Fruit fly (Drosophila melanogaster) S2 (cell line): Measurements from ENCODE around the gene CG3699.

ENCODE experiments used
- CG8478 ChIP-seq: fragments of >200 bp; optimal IDR thresholded peaks from 2 replicates; lab custom pipeline; 2018
- CTCF ChIP-seq, 2 experiments: fragments of >200 bp; optimal IDR thresholded peaks; 2 replicates each; lab custom pipeline; 2018

The CG3699 gene

DNA sequence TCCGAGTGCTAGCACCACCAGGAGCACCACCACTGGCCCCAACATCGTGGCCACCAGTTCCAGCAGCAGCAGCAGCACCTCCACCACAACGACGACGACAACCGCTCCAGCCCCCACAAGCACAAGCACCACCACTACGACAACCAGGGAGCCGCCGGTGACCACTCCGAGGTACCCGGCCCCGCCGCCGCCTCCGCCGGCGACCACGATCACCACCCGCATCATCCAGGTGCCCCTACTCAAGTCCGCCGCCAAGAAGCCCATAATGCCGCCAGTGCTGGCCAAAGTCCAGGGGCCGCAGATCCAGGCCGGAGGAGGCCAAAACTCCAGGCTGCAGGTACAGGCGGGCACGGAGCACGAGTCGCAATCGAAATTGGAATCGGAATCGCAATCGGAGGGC, 13.3 kb downstream of the CG3699 start:
- TF ChIP-seq CTCF (optimal IDR thresholded peaks at IDR 0.05; lab: Kevin White, UChicago) (no peak), CG8478 (lab: Kevin White, UChicago) (no peak)

DNA sequence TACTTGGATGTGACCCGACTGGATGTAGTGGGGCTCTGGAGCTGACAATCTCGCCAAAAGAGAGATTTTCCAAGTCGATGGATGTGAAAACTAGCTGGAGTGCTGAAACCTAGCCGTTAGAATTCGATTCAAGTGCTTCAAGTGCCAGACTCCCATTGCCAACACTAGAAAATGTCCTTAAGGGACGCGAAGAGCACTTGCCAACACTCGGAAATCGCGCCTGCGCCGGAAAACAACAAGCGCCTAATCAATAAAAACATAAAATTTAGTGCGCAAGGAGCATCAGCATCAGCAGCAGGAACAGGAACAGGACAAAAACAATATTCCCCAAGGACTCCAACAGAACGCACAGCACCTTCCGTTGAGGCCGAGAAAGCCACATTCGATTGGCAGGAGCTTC, 14.4 kb downstream of the CG3699 start:
- no peak for TF ChIP-seq CG8478 (lab: Kevin White, UChicago)
- no peak for TF ChIP-seq CTCF (optimal IDR thresholded peaks at IDR 0.05; lab: Kevin White, UChicago)

DNA sequence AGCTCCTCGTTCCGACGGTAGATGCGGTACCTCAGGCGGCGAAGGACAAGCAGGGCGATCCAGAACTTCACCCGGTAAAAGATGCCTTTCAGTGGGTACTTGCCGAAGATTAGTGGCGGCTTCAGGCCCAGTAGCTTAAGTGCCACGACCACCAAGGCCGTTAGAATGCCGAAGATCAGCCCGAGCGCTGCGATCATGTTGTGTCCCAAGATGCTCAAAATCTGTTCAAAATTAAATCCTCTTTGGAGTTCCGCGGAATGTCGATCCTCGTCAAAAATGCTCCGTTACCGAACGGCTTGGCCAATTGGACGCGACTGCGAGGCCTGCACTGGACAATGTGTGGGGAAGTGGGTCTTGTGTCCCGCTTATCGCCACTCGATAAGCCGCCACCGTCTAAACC, 15.1 kb downstream of the CG3699 start, which contains the start of the genes CG32815 and CG3706:
Gene CG32815, plus strand, starts transcription at position 301 of the 400 bp plus-strand sequence.
Gene CG3706, minus strand, starts transcription at position 310 of the 400 bp plus-strand sequence.
- no peak for TF ChIP-seq CG8478 (lab: Kevin White, UChicago)
- TF ChIP-seq CTCF (optimal IDR thresholded peaks at IDR 0.05; lab: Kevin White, UChicago) = no peak

DNA sequence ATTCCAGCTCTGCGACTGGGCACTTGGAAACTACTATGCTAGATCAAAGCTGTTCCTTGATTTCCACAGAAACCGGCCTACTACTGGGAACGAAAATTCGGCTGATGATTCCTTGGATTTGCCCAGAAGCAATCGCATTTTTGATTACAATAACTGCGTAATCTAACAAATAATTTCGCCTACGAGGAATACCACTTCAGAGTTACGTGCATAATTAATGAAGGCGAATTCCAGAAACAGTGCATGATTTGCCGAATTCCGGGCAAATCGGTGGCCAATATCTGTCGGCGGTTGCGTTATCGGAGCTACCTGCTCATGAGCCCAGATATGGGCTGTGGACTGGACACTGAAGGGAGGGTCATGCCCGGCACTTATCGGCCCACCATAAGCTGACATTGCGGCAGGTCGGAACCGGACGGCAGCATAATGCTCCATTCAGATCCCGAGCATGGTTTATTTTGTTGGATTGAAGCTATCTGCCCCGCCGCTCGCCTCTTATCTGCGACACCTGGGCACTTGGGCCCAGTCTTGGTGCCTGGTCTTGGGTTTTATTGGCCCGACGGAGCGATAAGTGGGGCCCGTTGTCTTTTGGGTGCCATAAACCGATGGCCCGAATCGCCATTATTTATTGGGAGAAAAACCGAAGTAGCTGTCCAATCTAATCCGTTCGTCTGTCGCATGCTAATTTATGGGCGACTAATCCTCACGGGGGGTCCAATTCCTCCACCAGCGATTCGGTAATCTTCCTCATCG, 17.1 kb downstream of the CG3699 start, which contains the start of gene CG3708:
Gene CG3708, minus strand, starts transcription at position 51 of the 753 bp plus-strand sequence.
- TF ChIP-seq CTCF (optimal IDR thresholded peaks at IDR 0.05; lab: Kevin White, UChicago) = no peak
- no peak for TF ChIP-seq CG8478 (lab: Kevin White, UChicago)

DNA sequence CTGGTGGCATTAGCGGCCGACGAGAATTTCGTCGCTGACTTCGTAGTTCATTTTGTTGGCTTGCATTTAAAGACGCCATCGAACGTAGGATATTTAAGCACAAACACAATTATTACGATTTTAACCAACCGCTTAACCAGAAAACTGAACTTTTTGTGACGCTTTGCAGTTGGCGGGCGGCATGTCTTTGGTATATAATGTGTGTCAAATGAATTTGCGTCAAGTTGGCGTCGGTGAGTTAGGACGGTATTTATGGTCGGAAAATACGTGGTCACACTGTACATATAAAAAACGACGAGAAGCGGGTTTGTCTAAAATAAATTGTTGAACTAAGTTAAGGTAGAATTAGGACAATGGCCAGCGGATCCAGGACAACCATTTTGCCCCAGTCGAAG, 19.4 kb downstream of the CG3699 start, which contains the start of the genes CG43867 and MED22:
Gene CG43867, minus strand, starts transcription at position 113 of the 395 bp plus-strand sequence.
Gene MED22, plus strand, starts transcription at position 277 of the 395 bp plus-strand sequence.
- no peak for TF ChIP-seq CG8478 (lab: Kevin White, UChicago)
- no peak for TF ChIP-seq CTCF (optimal IDR thresholded peaks at IDR 0.05; lab: Kevin White, UChicago)

DNA sequence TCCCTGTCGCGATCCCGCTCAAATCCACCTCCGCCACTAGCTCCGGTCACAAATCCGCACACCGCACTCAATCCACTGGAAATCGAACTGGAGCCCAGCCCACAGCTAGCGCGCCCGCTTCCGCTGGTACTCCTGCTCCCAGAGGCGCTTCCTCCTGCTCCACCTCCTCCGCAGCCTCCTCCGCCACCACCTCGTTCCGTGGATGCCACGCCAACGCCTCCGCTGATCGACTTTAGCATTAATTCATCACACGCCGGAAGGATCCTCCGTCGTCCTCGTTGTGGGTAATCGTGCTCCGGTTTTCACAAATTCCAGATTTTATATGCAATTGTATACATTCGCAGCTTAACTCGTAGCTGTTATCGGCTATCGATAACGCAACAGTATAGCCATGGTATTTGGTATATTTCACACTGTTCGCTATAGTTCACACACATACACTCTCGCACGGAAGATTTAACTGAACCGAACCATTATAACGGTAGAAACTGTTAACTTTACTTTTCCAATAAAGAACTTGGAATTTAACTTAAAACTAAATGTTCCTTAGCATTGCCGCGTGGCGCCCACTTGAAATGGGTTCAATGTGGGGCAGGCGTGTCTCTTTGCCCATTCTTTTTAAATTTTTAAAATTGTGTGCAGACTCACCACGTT, 20.0 kb downstream of the CG3699 start, which contains the start of gene Lztr1:
Gene Lztr1, minus strand, starts transcription at position 374 of the 654 bp plus-strand sequence.
- TF ChIP-seq CG8478 (lab: Kevin White, UChicago) = no peak
- no peak for TF ChIP-seq CTCF (optimal IDR thresholded peaks at IDR 0.05; lab: Kevin White, UChicago)

DNA sequence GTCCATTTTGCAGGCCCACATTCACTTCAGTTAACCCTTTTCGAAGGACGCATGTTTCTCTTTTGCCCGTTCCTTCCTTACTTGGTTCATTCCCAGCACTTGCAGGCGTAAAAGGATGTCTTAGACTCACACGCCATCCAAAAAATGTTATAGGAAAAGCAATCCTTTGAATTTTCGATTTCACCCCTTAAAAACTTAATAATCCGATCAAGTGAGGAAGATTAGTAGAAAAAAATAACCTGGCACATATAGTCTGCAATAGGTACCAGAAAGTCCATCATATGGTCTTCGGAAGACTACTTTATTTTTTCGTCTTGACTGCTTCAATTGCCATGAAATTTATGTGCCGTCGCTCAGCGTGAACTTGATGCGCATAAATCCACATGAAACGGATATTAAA, 25.9 kb downstream of the CG3699 start:
- no peak for TF ChIP-seq CTCF (optimal IDR thresholded peaks at IDR 0.05; lab: Kevin White, UChicago)
- TF ChIP-seq CG8478 (lab: Kevin White, UChicago) = no peak

DNA sequence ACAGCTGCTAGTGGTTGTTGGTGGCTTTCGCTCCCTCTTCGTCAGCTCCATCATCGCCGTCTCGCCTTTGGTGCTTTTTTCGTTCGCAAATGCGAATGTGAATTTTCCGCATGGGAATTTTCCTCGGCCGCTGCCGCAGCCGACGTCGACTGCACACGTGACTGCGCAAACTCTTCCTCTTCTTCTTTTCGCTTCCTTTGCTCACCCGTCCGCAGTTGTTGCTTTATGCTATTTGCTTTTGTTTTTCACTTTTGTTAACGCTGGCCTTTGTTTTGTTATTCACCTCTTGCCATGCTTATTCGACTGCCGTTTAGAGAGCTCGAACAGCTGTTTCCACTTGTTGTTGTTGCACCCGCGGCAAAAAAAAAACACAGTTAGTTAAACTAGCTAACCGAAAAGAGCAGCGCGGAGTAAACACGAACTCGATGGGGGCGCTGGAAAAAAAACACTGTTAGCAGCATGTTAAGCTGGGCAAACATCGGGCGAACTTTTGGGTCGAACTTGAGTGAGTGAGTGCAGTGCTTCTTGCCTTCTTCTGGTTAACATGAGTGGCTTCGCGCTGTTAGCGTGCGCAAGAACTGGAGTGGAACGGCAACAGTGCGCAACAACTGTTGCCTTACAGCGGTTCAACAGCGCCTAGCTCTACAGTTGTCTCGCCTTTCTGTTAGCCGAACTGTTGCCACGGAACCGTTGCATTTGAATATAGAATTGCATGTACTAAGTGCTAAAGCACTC, 38.4 kb downstream of the CG3699 start:
- TF ChIP-seq CTCF (optimal IDR thresholded peaks at IDR 0.05; lab: Kevin White, UChicago) (no peak), CG8478 (lab: Kevin White, UChicago) (no peak)

DNA sequence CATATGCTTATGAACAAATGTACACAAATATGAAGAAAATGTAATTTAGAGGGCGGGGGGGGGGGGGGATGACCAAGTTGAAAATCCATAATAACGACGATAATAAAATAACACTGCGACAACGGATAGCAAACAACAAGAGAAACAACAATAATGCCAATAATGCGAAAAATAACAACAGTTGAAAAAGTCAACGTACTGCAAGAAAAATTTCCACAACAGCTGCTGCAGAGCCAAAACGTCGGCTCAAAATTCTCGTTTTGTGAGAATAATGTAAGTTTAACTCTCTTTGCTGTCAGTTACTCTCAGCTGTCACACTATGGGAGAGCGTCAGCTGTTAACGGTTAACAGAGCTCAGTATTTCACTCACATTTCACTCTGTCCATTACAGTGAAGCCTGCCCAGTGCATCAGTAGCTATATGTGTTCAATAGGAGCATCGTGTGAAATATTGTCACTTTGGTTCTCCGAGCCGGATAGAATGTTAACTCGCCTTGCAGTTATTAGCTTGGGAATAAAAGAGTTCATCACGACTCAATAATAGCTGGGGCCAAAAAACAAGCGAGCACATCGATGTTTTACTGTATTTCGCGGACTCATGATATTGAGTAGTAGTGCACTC, 46.5 kb downstream of the CG3699 start:
- TF ChIP-seq CTCF (optimal IDR thresholded peaks at IDR 0.05; lab: Kevin White, UChicago) = no peak
- TF ChIP-seq CG8478 (lab: Kevin White, UChicago) = no peak

DNA sequence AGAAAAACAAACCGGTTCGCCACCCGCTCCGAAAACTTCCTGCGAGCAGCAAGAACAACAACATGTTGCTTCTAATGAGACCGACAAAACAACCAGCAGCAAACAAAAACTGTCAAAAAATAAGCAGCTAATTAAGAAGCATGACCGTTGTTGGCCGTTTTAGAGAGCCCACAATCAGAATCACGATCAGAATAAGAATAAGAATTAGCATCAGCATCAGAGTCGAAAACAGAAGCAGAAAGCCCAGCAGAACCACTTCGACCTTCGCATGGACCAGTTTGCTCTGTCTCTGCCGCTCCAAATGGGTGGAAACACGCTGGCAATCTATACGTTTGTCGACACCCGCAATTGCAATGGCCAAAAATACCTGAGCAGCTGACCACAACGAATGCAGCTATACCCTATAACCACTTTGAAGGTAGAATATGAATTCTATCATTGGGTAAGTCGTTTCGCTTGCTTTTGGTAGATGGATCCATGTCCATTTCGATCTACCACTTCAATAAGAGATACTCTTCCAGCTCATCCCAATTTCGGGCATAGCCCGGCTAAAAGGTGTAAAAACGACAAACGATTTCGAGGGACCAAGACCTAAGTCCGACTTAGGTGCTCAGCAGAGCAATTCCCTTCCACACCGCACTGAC, 47.8 kb downstream of the CG3699 start:
- TF ChIP-seq CTCF (optimal IDR thresholded peaks at IDR 0.05; lab: Kevin White, UChicago) = no peak
- no peak for TF ChIP-seq CG8478 (lab: Kevin White, UChicago)

DNA sequence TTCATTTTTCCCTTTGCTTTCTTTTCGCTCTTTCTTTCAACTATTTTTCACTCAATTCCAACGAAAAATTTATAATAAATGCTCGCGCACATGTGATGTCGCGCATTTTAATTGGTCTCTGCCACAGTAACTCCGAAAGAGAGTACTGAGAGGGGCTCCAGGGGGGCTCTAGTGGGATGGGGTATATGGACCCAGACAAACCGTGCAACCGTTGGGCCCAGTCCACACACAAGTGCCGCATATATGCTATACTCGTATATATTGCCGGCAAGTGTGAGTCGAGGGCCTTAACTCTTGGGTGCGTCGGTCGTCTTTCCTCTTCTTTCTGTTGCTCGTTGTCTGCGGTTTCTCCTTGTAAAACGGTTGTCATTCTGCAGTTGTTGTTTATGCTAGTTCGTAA, 48.9 kb downstream of the CG3699 start:
- TF ChIP-seq CG8478 (lab: Kevin White, UChicago) (no peak), CTCF (optimal IDR thresholded peaks at IDR 0.05; lab: Kevin White, UChicago) (no peak)
